Fruit fly (Drosophila melanogaster): ENCODE data around the gene cyc.

DNA sequence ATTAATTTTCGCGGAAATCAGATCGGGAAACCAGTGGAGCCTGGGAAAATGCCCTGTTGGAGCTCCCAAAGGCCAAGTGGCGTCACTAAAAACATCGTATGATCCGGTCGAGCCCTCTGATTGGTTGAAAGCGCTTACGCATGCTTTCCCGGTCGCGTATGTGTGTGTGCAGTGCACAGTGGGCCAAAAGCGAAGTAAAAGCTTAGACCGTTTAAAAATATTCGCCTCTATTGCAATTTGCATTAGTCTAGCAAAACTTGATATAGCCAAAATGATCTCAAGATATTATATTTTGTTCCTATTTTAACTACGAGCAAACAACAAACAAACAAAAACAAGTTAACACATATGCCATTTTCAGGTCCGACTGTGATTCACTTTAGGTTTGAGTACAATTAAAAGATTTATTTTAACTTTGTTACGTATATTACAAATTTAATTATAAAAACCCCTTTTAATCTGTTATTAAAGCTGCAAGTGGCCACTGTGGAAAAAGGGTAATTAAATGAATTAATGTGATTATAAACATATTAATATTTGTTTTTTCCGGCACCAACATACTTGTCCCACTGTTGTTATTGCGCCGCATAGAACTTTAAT is 21.4 kb downstream of the cyc start:
- TF ChIP-seq ttk (optimal IDR thresholded peaks at IDR 0.05) (no peak), insv (optimal IDR thresholded peaks at IDR 0.05) (no peak), psq (optimal IDR thresholded peaks at IDR 0.05) (no peak), h (optimal IDR thresholded peaks at IDR 0.05) (no peak)

All from Kc167 (cell line).